Fruit fly (Drosophila melanogaster) whole organism, embryonic: Measurements from ENCODE around the gene CG12112.

Source experiments
- ATbp ChIP-seq: fragments of 200-800 bp; sonication (Bioruptor generic); optimal IDR thresholded peaks from 2 replicates; lab custom pipeline; 2017; ENCODE audit warnings: missing biosample characterization, mild to moderate bottlenecking, missing genetic modification characterization, missing genetic modification reagents
- Aef1 ChIP-seq: fragments of 200-800 bp; sonication (Bioruptor generic); IDR thresholded peaks from 3 replicates; pipeline ENCODE4 v1.3.6; 2022; ENCODE audit warnings: missing biosample characterization, missing genetic modification characterization
- CG11085 ChIP-seq: fragments of 200-800 bp; sonication (Bioruptor generic); IDR thresholded peaks from 2 replicates; pipeline ENCODE4 v1.3.6; 2022; ENCODE audit warnings: missing biosample characterization, missing genetic modification characterization
- CG12219 ChIP-seq: fragments of 200-800 bp; sonication (Bioruptor generic); optimal IDR thresholded peaks from 3 replicates; lab custom pipeline; 2018; ENCODE audit warnings: missing biosample characterization, mild to moderate bottlenecking, missing genetic modification characterization
- CG12299 ChIP-seq: fragments of 200-800 bp; sonication (Bioruptor generic); optimal IDR thresholded peaks from 2 replicates; lab custom pipeline; 2018; ENCODE audit warnings: missing biosample characterization, mild to moderate bottlenecking, missing genetic modification characterization
- CG13624 ChIP-seq: fragments of 200-800 bp; sonication (Bioruptor generic); optimal IDR thresholded peaks from 2 replicates; lab custom pipeline; 2016; ENCODE audit warnings: missing biosample characterization, missing genetic modification characterization
- CG14050 ChIP-seq: fragments of 200-800 bp; sonication (Bioruptor generic); IDR thresholded peaks from 3 replicates; pipeline ENCODE4 v1.3.6; 2022; ENCODE audit warnings: missing biosample characterization, missing genetic modification characterization
- CG16815 ChIP-seq: fragments of 200-800 bp; sonication (Bioruptor generic); optimal IDR thresholded peaks from 3 replicates; lab custom pipeline; 2017; ENCODE audit warnings: missing biosample characterization, mild to moderate bottlenecking, missing genetic modification characterization
- CG17568 ChIP-seq: fragments of 200-800 bp; sonication (Bioruptor generic); optimal IDR thresholded peaks from 2 replicates; lab custom pipeline; 2018; ENCODE audit warnings: missing biosample characterization, mild to moderate bottlenecking, missing genetic modification characterization, moderate library complexity
- CG18599 ChIP-seq: fragments of 200-800 bp; sonication (Bioruptor generic); optimal IDR thresholded peaks from 3 replicates; lab custom pipeline; 2017; ENCODE audit warnings: missing biosample characterization, missing genetic modification characterization, mild to moderate bottlenecking, moderate library complexity, missing genetic modification reagents
- CG2116 ChIP-seq: fragments of 200-800 bp; sonication (Bioruptor generic); optimal IDR thresholded peaks from 3 replicates; lab custom pipeline; 2018; ENCODE audit warnings: missing biosample characterization, mild to moderate bottlenecking, missing genetic modification characterization
- CG2875 ChIP-seq: fragments of 200-800 bp; sonication (Bioruptor generic); optimal IDR thresholded peaks from 2 replicates; lab custom pipeline; 2017; ENCODE audit warnings: missing biosample characterization, mild to moderate bottlenecking, missing genetic modification characterization, missing genetic modification reagents
- CG4730 ChIP-seq: fragments of 200-800 bp; sonication (Bioruptor generic); IDR thresholded peaks from 2 replicates; pipeline ENCODE4 v1.3.6; 2022; ENCODE audit warnings: missing biosample characterization, missing genetic modification characterization
- CG6791 ChIP-seq: fragments of 200-800 bp; sonication (Bioruptor generic); IDR thresholded peaks from 3 replicates; pipeline ENCODE4 v1.3.6; 2022; ENCODE audit warnings: missing biosample characterization, missing genetic modification characterization; ENCODE audit not compliant: partially characterized antibody
- CG7928 ChIP-seq: fragments of 200-800 bp; sonication (Bioruptor generic); optimal IDR thresholded peaks from 2 replicates; lab custom pipeline; 2017; ENCODE audit warnings: missing biosample characterization, mild to moderate bottlenecking, missing genetic modification characterization
- CG7987 ChIP-seq: fragments of 200-800 bp; sonication (Bioruptor generic); optimal IDR thresholded peaks from 2 replicates; lab custom pipeline; 2018; ENCODE audit warnings: missing biosample characterization, mild to moderate bottlenecking, missing genetic modification characterization, moderate library complexity
- CG9609 ChIP-seq: fragments of 200-800 bp; sonication (Bioruptor generic); optimal IDR thresholded peaks from 3 replicates; lab custom pipeline; 2016; ENCODE audit warnings: missing biosample characterization, missing genetic modification characterization
- CTCF ChIP-seq: fragments of 200-800 bp; sonication (Bioruptor generic); optimal IDR thresholded peaks from 2 replicates; lab custom pipeline; 2017; ENCODE audit warnings: missing biosample characterization, mild to moderate bottlenecking, missing genetic modification characterization, moderate library complexity
- Drgx ChIP-seq: fragments of 200-800 bp; sonication (Bioruptor generic); IDR thresholded peaks from 2 replicates; pipeline ENCODE4 v1.3.6; 2022; ENCODE audit warnings: missing biosample characterization, missing genetic modification characterization
- Hmr ChIP-seq: fragments of 200-800 bp; sonication (Bioruptor generic); optimal IDR thresholded peaks from 3 replicates; lab custom pipeline; 2017; ENCODE audit warnings: mild to moderate bottlenecking, missing biosample characterization, missing genetic modification reagents, missing genetic modification characterization
- Kr ChIP-seq: fragments of 200-800 bp; sonication (Bioruptor generic); optimal IDR thresholded peaks from 2 replicates; lab custom pipeline; 2017; ENCODE audit warnings: missing biosample characterization, mild to moderate bottlenecking, missing genetic modification characterization
- Lpt ChIP-seq: fragments of >200 bp; optimal IDR thresholded peaks from 2 replicates; lab custom pipeline; 2018; ENCODE audit warnings: missing biosample characterization, missing genetic modification characterization
- MBD-R2 ChIP-seq: fragments of 200-800 bp; sonication (Bioruptor generic); IDR thresholded peaks from 2 replicates; pipeline ENCODE4 v1.3.6; 2022; ENCODE audit warnings: missing biosample characterization, missing genetic modification characterization
- Max ChIP-seq: fragments of 200-800 bp; sonication (Bioruptor generic); optimal IDR thresholded peaks from 2 replicates; lab custom pipeline; 2016; ENCODE audit warnings: missing biosample characterization, mild to moderate bottlenecking, missing genetic modification characterization
- NC2β ChIP-seq: fragments of 200-800 bp; sonication (Bioruptor generic); optimal IDR thresholded peaks from 2 replicates; lab custom pipeline; 2016; ENCODE audit warnings: missing biosample characterization, missing genetic modification characterization
- Rfx ChIP-seq: fragments of 200-800 bp; sonication (Bioruptor generic); IDR thresholded peaks from 2 replicates; pipeline ENCODE4 v1.3.6; 2022; ENCODE audit warnings: missing biosample characterization, missing genetic modification characterization
- Sin3A ChIP-seq: fragments of >200 bp; optimal IDR thresholded peaks from 2 replicates; lab custom pipeline; 2018
- Spps ChIP-seq: fragments of 200-800 bp; sonication (Bioruptor generic); optimal IDR thresholded peaks from 2 replicates; lab custom pipeline; 2018; ENCODE audit warnings: missing biosample characterization, mild to moderate bottlenecking, missing genetic modification characterization
- ara ChIP-seq: fragments of 200-800 bp; sonication (Bioruptor generic); IDR thresholded peaks from 2 replicates; pipeline ENCODE4 v1.3.6; 2022; ENCODE audit warnings: missing biosample characterization, missing genetic modification characterization
- bcd ChIP-seq: fragments of 200-800 bp; sonication (Bioruptor generic); optimal IDR thresholded peaks from 2 replicates; lab custom pipeline; 2017; ENCODE audit warnings: missing biosample characterization, mild to moderate bottlenecking, missing genetic modification characterization
- corto ChIP-seq: fragments of 200-800 bp; sonication (Bioruptor generic); optimal IDR thresholded peaks from 2 replicates; lab custom pipeline; 2016; ENCODE audit warnings: missing biosample characterization, mild to moderate bottlenecking, missing genetic modification characterization, moderate library complexity
- crol ChIP-seq: fragments of 200-800 bp; sonication (Bioruptor generic); IDR thresholded peaks from 2 replicates; pipeline ENCODE4 v1.3.6; 2022; ENCODE audit warnings: missing biosample characterization, missing genetic modification characterization
- fd102C ChIP-seq: fragments of 200-800 bp; sonication (Bioruptor generic); optimal IDR thresholded peaks from 2 replicates; lab custom pipeline; 2018; ENCODE audit warnings: missing biosample characterization, mild to moderate bottlenecking, missing genetic modification characterization, moderate library complexity
- ftz-f1 ChIP-seq: fragments of 200-800 bp; sonication (Bioruptor generic); optimal IDR thresholded peaks from 2 replicates; lab custom pipeline; 2016; ENCODE audit warnings: missing biosample characterization, missing genetic modification characterization
- grau ChIP-seq: fragments of 200-800 bp; optimal IDR thresholded peaks from 3 replicates; lab custom pipeline; 2019; ENCODE audit warnings: missing biosample characterization, mild to moderate bottlenecking, missing genetic modification characterization, moderate library complexity
- grn ChIP-seq: fragments of 200-800 bp; sonication (Bioruptor generic); optimal IDR thresholded peaks from 3 replicates; lab custom pipeline; 2017; ENCODE audit warnings: missing biosample characterization, missing genetic modification characterization
- insv ChIP-seq, 2 experiments: fragments of 200-800 bp; sonication (Bioruptor generic); optimal IDR thresholded peaks; 3 replicates each; lab custom pipeline; 2016 to 2018; ENCODE audit warnings: missing biosample characterization in 2 of 2, missing genetic modification characterization in 2 of 2
- klu ChIP-seq: fragments of 200-800 bp; sonication (Bioruptor generic); IDR thresholded peaks from 2 replicates; pipeline ENCODE4 v1.3.6; 2022; ENCODE audit warnings: missing biosample characterization, missing genetic modification characterization
- lmd ChIP-seq: fragments of 200-800 bp; sonication (Bioruptor generic); IDR thresholded peaks from 2 replicates; pipeline ENCODE4 v1.3.6; 2022; ENCODE audit warnings: missing biosample characterization, missing genetic modification characterization
- nau ChIP-seq: fragments of 200-800 bp; sonication (Bioruptor generic); optimal IDR thresholded peaks from 3 replicates; lab custom pipeline; 2017; ENCODE audit warnings: missing biosample characterization, mild to moderate bottlenecking, missing genetic modification characterization, missing genetic modification reagents
- odd ChIP-seq: fragments of 200-800 bp; sonication (Bioruptor generic); optimal IDR thresholded peaks from 2 replicates; lab custom pipeline; 2017; ENCODE audit warnings: missing biosample characterization, mild to moderate bottlenecking, missing genetic modification characterization
- otp ChIP-seq: fragments of 200-800 bp; sonication (Bioruptor generic); IDR thresholded peaks from 3 replicates; pipeline ENCODE4, ENCODE4 v1.3.6; 2022; ENCODE audit warnings: missing biosample characterization, missing genetic modification characterization
- peb ChIP-seq: fragments of 200-800 bp; sonication (Bioruptor generic); IDR thresholded peaks from 2 replicates; pipeline ENCODE4 v1.3.6; 2022; ENCODE audit warnings: missing biosample characterization, missing genetic modification characterization
- sens ChIP-seq: fragments of 200-800 bp; sonication (Bioruptor generic); peaks from one replicate; lab custom pipeline; 2016; ENCODE audit warnings: missing biosample characterization, missing genetic modification characterization
- so ChIP-seq: fragments of 200-800 bp; sonication (Bioruptor generic); IDR thresholded peaks from 3 replicates; pipeline ENCODE4 v1.3.6; 2022; ENCODE audit warnings: missing biosample characterization, missing genetic modification characterization
- tio ChIP-seq: fragments of 200-800 bp; sonication (Bioruptor generic); optimal IDR thresholded peaks from 2 replicates; lab custom pipeline; 2017; ENCODE audit warnings: missing biosample characterization, missing genetic modification characterization, inconsistent platforms
- tll ChIP-seq, 2 experiments: fragments of 200-800 bp in 1 of 2; fragments of >200 bp in 1 of 2; sonication (Bioruptor generic) in 1 of 2; optimal IDR thresholded peaks; 2 replicates each; lab custom pipeline; 2017 to 2019; ENCODE audit warnings: missing biosample characterization in 2 of 2, missing genetic modification characterization in 2 of 2, mild to moderate bottlenecking in 1 of 2, moderate library complexity in 1 of 2
- trem ChIP-seq: fragments of 200-800 bp; optimal IDR thresholded peaks from 3 replicates; lab custom pipeline; 2019; ENCODE audit warnings: missing biosample characterization, mild to moderate bottlenecking, missing genetic modification characterization, moderate library complexity
- ttk ChIP-seq: fragments of 200-800 bp; sonication (Bioruptor generic); IDR thresholded peaks from 2 replicates; pipeline ENCODE4 v2.1.2; 2022; ENCODE audit warnings: missing biosample characterization, missing genetic modification characterization
- vvl ChIP-seq: fragments of 200-800 bp; sonication (Bioruptor generic); IDR thresholded peaks from 2 replicates; pipeline ENCODE4 v1.3.6; 2022; ENCODE audit warnings: missing biosample characterization, missing genetic modification characterization
- wdn ChIP-seq: fragments of 200-800 bp; sonication (Bioruptor generic); IDR thresholded peaks from 2 replicates; pipeline ENCODE4 v1.3.6; 2022; ENCODE audit warnings: missing biosample characterization, missing genetic modification characterization
- zfh1 ChIP-seq: fragments of 200-800 bp; sonication (Bioruptor generic); IDR thresholded peaks from 3 replicates; pipeline ENCODE4 v1.3.6; 2022; ENCODE audit warnings: missing biosample characterization, missing genetic modification characterization

The CG12112 gene

DNA sequence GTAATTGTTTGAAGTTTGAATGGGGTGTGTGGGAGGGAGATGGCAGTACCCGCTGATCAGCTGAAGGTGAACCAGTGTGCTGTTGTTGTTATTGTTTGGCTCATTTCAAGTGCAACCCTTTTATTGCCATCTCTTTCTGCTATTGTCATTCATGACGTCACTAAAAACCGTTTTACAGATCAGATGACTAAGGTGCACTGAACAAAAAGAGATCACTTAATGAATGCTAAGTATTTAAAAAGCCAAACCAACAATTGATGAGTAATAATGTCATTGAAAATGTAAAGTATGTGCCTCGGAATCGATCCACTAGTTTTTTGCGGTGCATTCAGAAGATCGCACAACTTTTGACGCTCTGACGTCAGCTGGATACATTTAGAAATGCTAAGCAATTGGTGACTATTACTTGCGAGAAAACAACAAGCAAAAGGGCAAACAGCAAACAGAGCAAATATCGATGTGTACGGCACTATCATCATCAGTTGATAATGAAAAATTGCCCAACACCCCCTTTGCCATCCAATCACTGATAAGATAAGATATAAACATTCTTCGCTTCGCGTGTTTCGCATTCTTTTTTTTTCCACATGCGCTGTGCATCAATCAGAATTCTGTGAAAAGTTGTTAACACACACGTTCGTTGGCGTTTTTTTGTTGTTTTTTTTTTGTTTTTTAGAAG lies 14.8 kb upstream of the CG12112 start (continued):
- TF ChIP-seq CG7987 (GFP tag; lab: Kevin White, UChicago) (no peak), Hmr (peak; percentile 53), Spps (no peak), peb (GFP tag; lab: Robert Waterston, UW) (no peak), ATbp (GFP tag; lab: Kevin White, UChicago) (peak; percentile 20), lmd (GFP tag; lab: Robert Waterston, UW) (peak; percentile 31; the same call in 1 of the 2 replicates), crol (GFP tag; lab: Robert Waterston, UW) (no peak), Max (GFP tag; lab: Kevin White, UChicago) (no peak), so (GFP tag; lab: Robert Waterston, UW) (no peak), Kr (GFP tag; lab: Kevin White, UChicago) (peak; percentile 7), CG17568 (GFP tag; lab: Kevin White, UChicago) (no peak), CG14050 (GFP tag; lab: Robert Waterston, UW) (no peak), Aef1 (GFP tag; lab: Robert Waterston, UW) (peak; percentile 44; the same call in 2 of the 3 replicates), bcd (no peak), fd102C (GFP tag; lab: Kevin White, UChicago) (no peak), CG18599 (GFP tag; lab: Kevin White, UChicago) (peak; percentile 57), ftz-f1 (peak; percentile 40), CG7928 (GFP tag; lab: Kevin White, UChicago) (no peak), MBD-R2 (no peak), ara (GFP tag; lab: Robert Waterston, UW) (no peak), CG2875 (GFP tag; lab: Kevin White, UChicago) (no peak), insv (GFP tag; optimal IDR thresholded peaks at IDR 0.05; lab: Kevin White, UChicago) (no peak), CG12299 (tag; lab: Kevin White, UChicago) (no peak), wdn (GFP tag; lab: Robert Waterston, UW) (no peak), tll (GFP tag; optimal IDR thresholded peaks at IDR 0.05; lab: Kevin White, UChicago) (no peak), grau (tag; lab: Kevin White, UChicago) (peak; percentile 52), Drgx (GFP tag; lab: Robert Waterston, UW) (peak; percentile 50), zfh1 (GFP tag; lab: Robert Waterston, UW) (peak; percentile 37; the same call in 1 of the 3 replicates), CG6791 (no peak), CG16815 (GFP tag; lab: Kevin White, UChicago) (no peak), klu (GFP tag; lab: Robert Waterston, UW) (no peak), CG13624 (GFP tag; lab: Kevin White, UChicago) (peak; percentile 18), corto (GFP tag; lab: Kevin White, UChicago) (no peak), trem (tag; lab: Kevin White, UChicago) (no peak), NC2β (GFP tag; lab: Kevin White, UChicago) (no peak), odd (GFP tag; lab: Kevin White, UChicago) (no peak), ttk (GFP tag; lab: Robert Waterston, UW) (no peak), nau (GFP tag; lab: Kevin White, UChicago) (no peak), Sin3A (lab: Kevin White, UChicago) (no peak), Rfx (GFP tag; lab: Robert Waterston, UW) (peak; percentile 68), CG12219 (GFP tag; lab: Kevin White, UChicago) (peak; percentile 14), CG2116 (GFP tag; lab: Kevin White, UChicago) (peak; percentile 29), CG9609 (GFP tag; lab: Kevin White, UChicago) (no peak), sens (GFP tag; lab: Kevin White, UChicago) (peak; percentile 63), CG11085 (GFP tag; lab: Robert Waterston, UW) (no peak), CG4730 (GFP tag; lab: Robert Waterston, UW) (no peak), grn (peak; percentile 12), Lpt (GFP tag; lab: Kevin White, UChicago) (no peak), CTCF (GFP tag; lab: Kevin White, UChicago) (no peak), vvl (GFP tag; lab: Robert Waterston, UW) (peak; percentile 59; the same call in 1 of the 2 replicates), tio (GFP tag; lab: Kevin White, UChicago) (no peak), otp (0 out of 3 replicates have a peak, but pooled peaks have one; percentile 18)
